Fruit fly (Drosophila melanogaster): ENCODE data around the gene Remo.
A peak's percentile ranks its signal among the peaks of the same experiment; 100 is the strongest.

Gene Remo

DNA sequence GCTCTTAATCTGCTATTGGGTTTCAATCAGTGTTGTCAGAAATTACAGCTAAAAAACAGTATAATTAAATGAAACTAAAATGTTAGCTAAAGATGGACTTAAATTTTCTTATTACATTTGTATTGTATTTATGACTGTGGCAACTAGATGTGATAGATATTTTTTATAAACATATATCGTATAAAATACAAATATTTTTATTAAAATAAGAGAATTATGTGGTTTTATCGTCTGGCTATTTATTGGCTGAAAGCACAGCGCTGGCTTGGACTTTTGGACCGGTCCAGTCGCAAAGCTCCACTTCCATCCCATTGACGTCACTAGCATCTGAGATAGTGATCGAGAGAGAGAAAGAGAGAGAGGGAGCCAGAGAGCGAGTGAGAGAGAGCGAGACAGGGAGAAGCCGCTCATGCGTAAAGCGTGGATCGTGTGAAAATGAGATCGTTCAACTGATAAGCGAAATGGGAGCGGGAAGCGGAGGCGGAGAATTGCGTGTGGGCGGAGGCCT, 31.6 kb downstream of the Remo start (continued):
- no peak for TF ChIP-seq CG18619 (GFP tag; optimal IDR thresholded peaks at IDR 0.05)
- no peak for TF ChIP-seq CG17802 (tag; optimal IDR thresholded peaks at IDR 0.05)
- TF ChIP-seq tna (GFP tag; IDR thresholded peaks at IDR 0.05; ENCODE audit: partially characterized antibody): no peak
- no peak for TF ChIP-seq crp (GFP tag; optimal IDR thresholded peaks at IDR 0.05)
- TF ChIP-seq E2f1 (GFP tag; IDR thresholded peaks at IDR 0.05): peak; percentile 8; the same call in 1 of the 2 replicates
- no peak for TF ChIP-seq Hr39 (optimal IDR thresholded peaks at IDR 0.05)
- TF ChIP-seq Dip3 (GFP tag; optimal IDR thresholded peaks at IDR 0.05): no peak
- TF ChIP-seq CG17361 (GFP tag; IDR thresholded peaks at IDR 0.05): peak; percentile 59; the same call in 2 of the 3 replicates
- no peak for TF ChIP-seq Lpt (GFP tag; optimal IDR thresholded peaks at IDR 0.05)
- peak; percentile 66 for TF ChIP-seq Hmr (GFP tag; optimal IDR thresholded peaks at IDR 0.05)
- TF ChIP-seq fd96Cb (tag; optimal IDR thresholded peaks at IDR 0.05): no peak
- peak; percentile 93 for TF ChIP-seq CG12769 (tag; optimal IDR thresholded peaks at IDR 0.05)
- TF ChIP-seq sug (tag; optimal IDR thresholded peaks at IDR 0.05): peak; percentile 43
- no peak for TF ChIP-seq CG9817 (tag; optimal IDR thresholded peaks at IDR 0.05)
- TF ChIP-seq aop (GFP tag; IDR thresholded peaks at IDR 0.05): no peak
- TF ChIP-seq Stat92E (GFP tag; optimal IDR thresholded peaks at IDR 0.05): no peak
- peak; percentile 16; the same call in 1 of the 3 replicates for TF ChIP-seq tgo (GFP tag; IDR thresholded peaks at IDR 0.05)
- TF ChIP-seq ftz-f1 (GFP tag; optimal IDR thresholded peaks at IDR 0.05): peak; percentile 62
- TF ChIP-seq CG1602 (GFP tag; optimal IDR thresholded peaks at IDR 0.05): no peak
- TF ChIP-seq lbe (GFP tag; optimal IDR thresholded peaks at IDR 0.05): peak; percentile 20
- TF ChIP-seq sens (GFP tag): peak; percentile 50
- TF ChIP-seq Abd-B (GFP tag; optimal IDR thresholded peaks at IDR 0.05): peak; percentile 6
- no peak for TF ChIP-seq sens-2 (GFP tag; IDR thresholded peaks at IDR 0.05)
- no peak for TF ChIP-seq peb (GFP tag; IDR thresholded peaks at IDR 0.05)
- TF ChIP-seq Optix (GFP tag; IDR thresholded peaks at IDR 0.05): no peak
- TF ChIP-seq oc (tag; optimal IDR thresholded peaks at IDR 0.05): no peak
- peak; percentile 94 for TF ChIP-seq grn (GFP tag; optimal IDR thresholded peaks at IDR 0.05)
- no peak for TF ChIP-seq CG3995 (GFP tag; optimal IDR thresholded peaks at IDR 0.05)
- TF ChIP-seq CG30403 (GFP tag; optimal IDR thresholded peaks at IDR 0.05): peak; percentile 38
- no peak for TF ChIP-seq CG17186 (GFP tag; optimal IDR thresholded peaks at IDR 0.05)
- peak; percentile 64 for TF ChIP-seq CG13894 (tag; optimal IDR thresholded peaks at IDR 0.05)
- TF ChIP-seq gcm (GFP tag; optimal IDR thresholded peaks at IDR 0.05): peak; percentile 23
- no peak for TF ChIP-seq odd (GFP tag; optimal IDR thresholded peaks at IDR 0.05)
- TF ChIP-seq PHDP (tag; optimal IDR thresholded peaks at IDR 0.05): peak; percentile 58
- TF ChIP-seq psq (GFP tag; optimal IDR thresholded peaks at IDR 0.05): no peak
- TF ChIP-seq Taf1 (GFP tag; IDR thresholded peaks at IDR 0.05): no peak
- no peak for TF ChIP-seq en (GFP tag; optimal IDR thresholded peaks at IDR 0.05)
- no peak for TF ChIP-seq Bteb2 (GFP tag; optimal IDR thresholded peaks at IDR 0.05)
- TF ChIP-seq al (GFP tag; IDR thresholded peaks at IDR 0.05): no peak
- TF ChIP-seq ap (GFP tag; IDR thresholded peaks at IDR 0.05): no peak
- TF ChIP-seq CG17612 (GFP tag; IDR thresholded peaks at IDR 0.05): no peak
- TF ChIP-seq CG10274 (GFP tag; optimal IDR thresholded peaks at IDR 0.05): no peak
- TF ChIP-seq eve (GFP tag; optimal IDR thresholded peaks at IDR 0.05): peak in 1 of 2 experiments; percentile 48
- TF ChIP-seq Bgb (GFP tag; IDR thresholded peaks at IDR 0.05; ENCODE audit: partially characterized antibody): no peak
- no peak for TF ChIP-seq CG11696 (GFP tag; IDR thresholded peaks at IDR 0.05)
- TF ChIP-seq CG7928 (GFP tag; optimal IDR thresholded peaks at IDR 0.05): no peak
- peak; percentile 63 for TF ChIP-seq CG18599 (GFP tag; optimal IDR thresholded peaks at IDR 0.05)
- TF ChIP-seq bsh (GFP tag; optimal IDR thresholded peaks at IDR 0.05): peak; percentile 20 to 88
- no peak for TF ChIP-seq GATAe (GFP tag; conservative IDR thresholded peaks at IDR 0.05)
- no peak for TF ChIP-seq Nf-YB (GFP tag; optimal IDR thresholded peaks at IDR 0.05)
- no peak for TF ChIP-seq CG7357 (GFP tag; IDR thresholded peaks at IDR 0.05)
